Fruit fly (Drosophila melanogaster) ovary, adult (tissue): ENCODE results near the gene MagR.

Experiments
- CG17801 ChIP-seq: fragments of 200-800 bp; optimal IDR thresholded peaks from 2 replicates; lab custom pipeline; 2019; ENCODE audit warnings: missing biosample characterization, mild to moderate bottlenecking, missing genetic modification characterization, moderate library complexity; ENCODE audit not compliant: partially characterized antibody

MagR gene

dm6 chrX:15738890-15739550, 5.0 kb downstream of the MagR start, which contains the start of the genes CG11679 and CG8206:
CG11679 (minus strand) TSS chrX:15738954.
CG8206 (plus strand) TSS chrX:15739230.
- TF ChIP-seq CG17801 (GFP tag; lab: Kevin White, UChicago) = peak; percentile 79

dm6 chrX:15740288-15740726, 6.2 kb downstream of the MagR start:
- TF ChIP-seq CG17801 (GFP tag; lab: Kevin White, UChicago) = peak; percentile 8

- TF ChIP-seq CG17801 (GFP tag; lab: Kevin White, UChicago) = no peak
Measured at dm6 chrX:15740881-15741280, 6.8 kb downstream of the MagR start.

- TF ChIP-seq CG17801 (GFP tag; lab: Kevin White, UChicago) = peak; percentile 8
Measured at dm6 chrX:15745905-15746681, 12.0 kb downstream of the MagR start, which contains the start of the genes CG8944 and CCT6. CG8944 (minus strand) TSS chrX:15746231. CCT6 (plus strand) TSS chrX:15746648.

dm6 chrX:15746682-15747196, 12.7 kb downstream of the MagR start:
- no peak for TF ChIP-seq CG17801 (GFP tag; lab: Kevin White, UChicago)

dm6 chrX:15748945-15749344, 14.9 kb downstream of the MagR start, which contains the start of gene Mvd:
Mvd (plus strand) TSS chrX:15749166.
- TF ChIP-seq CG17801 (GFP tag; lab: Kevin White, UChicago) = peak; percentile 52

- no peak for TF ChIP-seq CG17801 (GFP tag; lab: Kevin White, UChicago)
Measured at dm6 chrX:15756018-15756417, 21.9 kb downstream of the MagR start, which contains the start of gene CG8260. CG8260 (plus strand) TSS chrX:15756318.

- TF ChIP-seq CG17801 (GFP tag; lab: Kevin White, UChicago) = no peak
Measured at dm6 chrX:15758692-15759240, 24.7 kb downstream of the MagR start.

- TF ChIP-seq CG17801 (GFP tag; lab: Kevin White, UChicago) = peak; percentile 1
Measured at dm6 chrX:15759752-15760446, 25.8 kb downstream of the MagR start.

dm6 chrX:15760447-15761297, 26.6 kb downstream of the MagR start, which contains the start of the genes Graf and mRpL3:
Graf (minus strand) TSS chrX:15760733.
mRpL3 (plus strand) TSS chrX:15761248.
- TF ChIP-seq CG17801 (GFP tag; lab: Kevin White, UChicago) = no peak

dm6 chrX:15761298-15761640, 27.2 kb downstream of the MagR start:
- no peak for TF ChIP-seq CG17801 (GFP tag; lab: Kevin White, UChicago)

- TF ChIP-seq CG17801 (GFP tag; lab: Kevin White, UChicago) = no peak
Measured at dm6 chrX:15762723-15763122, 28.7 kb downstream of the MagR start, which contains the start of gene Polr3A. Polr3A (plus strand) TSS chrX:15762956.

dm6 chrX:15766395-15766866, 32.4 kb downstream of the MagR start, which contains the start of gene CG8952:
CG8952 (minus strand) TSS chrX:15766445.
- no peak for TF ChIP-seq CG17801 (GFP tag; lab: Kevin White, UChicago)
